Worm (Caenorhabditis elegans) whole organism, L3 larva: ENCODE data around the gene H03E18.2.
A peak's percentile ranks its signal among the peaks of the same experiment; 100 is the strongest.

Experiments
- ama-1 ChIP-seq: fragments of 150-350 bp; optimal IDR thresholded peaks from 2 replicates; lab custom pipeline; 2018
- ceh-28 ChIP-seq: fragments of 150-350 bp; optimal IDR thresholded peaks from 2 replicates; lab custom pipeline; 2014; ENCODE audit warnings: missing biosample characterization, missing genetic modification reagents, missing genetic modification characterization
- ceh-82 ChIP-seq: fragments of 150-350 bp; optimal IDR thresholded peaks from 2 replicates; lab custom pipeline; 2014; ENCODE audit warnings: missing biosample characterization, missing genetic modification characterization
- hmg-11 ChIP-seq: sonication (generic microtip); optimal IDR thresholded peaks from 2 replicates; lab custom pipeline; 2016; ENCODE audit warnings: missing genetic modification characterization, missing compliant biosample characterization
- jun-1 ChIP-seq: fragments of 150-350 bp; optimal IDR thresholded peaks from 2 replicates; lab custom pipeline; 2014; ENCODE audit warnings: missing biosample characterization, missing genetic modification reagents, missing genetic modification characterization
- lin-39 ChIP-seq: fragments of 150-350 bp; optimal IDR thresholded peaks from 2 replicates; lab custom pipeline; 2018; ENCODE audit warnings: missing biosample characterization, missing genetic modification reagents, missing genetic modification characterization
- lsy-12 ChIP-seq: sonication (generic microtip); optimal IDR thresholded peaks from 2 replicates; lab custom pipeline; 2016; ENCODE audit warnings: mild to moderate bottlenecking, missing genetic modification characterization, missing compliant biosample characterization
- mdl-1 ChIP-seq: fragments of 150-350 bp; optimal IDR thresholded peaks from 2 replicates; lab custom pipeline; 2014; ENCODE audit warnings: missing biosample characterization, missing genetic modification characterization
- nhr-11 ChIP-seq: fragments of 150-350 bp; optimal IDR thresholded peaks from 2 replicates; lab custom pipeline; 2014; ENCODE audit warnings: missing biosample characterization, missing genetic modification characterization
- pha-4 ChIP-seq: fragments of 150-350 bp; optimal IDR thresholded peaks from 2 replicates; lab custom pipeline; 2014; ENCODE audit warnings: missing biosample characterization, missing genetic modification reagents, missing genetic modification characterization
- pqm-1 ChIP-seq: fragments of 150-350 bp; optimal IDR thresholded peaks from 2 replicates; lab custom pipeline; 2017; ENCODE audit warnings: missing biosample characterization, missing genetic modification characterization, inconsistent platforms
- sea-2 ChIP-seq: fragments of 150-350 bp; sonication (generic microtip); optimal IDR thresholded peaks from 4 replicates; lab custom pipeline; 2014; ENCODE audit warnings: missing biosample characterization, missing genetic modification reagents, missing genetic modification characterization
- unc-39 ChIP-seq: sonication (generic microtip); optimal IDR thresholded peaks from 4 replicates; lab custom pipeline; 2017; ENCODE audit warnings: missing biosample characterization, missing genetic modification characterization
- zag-1 ChIP-seq: fragments of 150-350 bp; optimal IDR thresholded peaks from 2 replicates; lab custom pipeline; 2014; ENCODE audit warnings: missing biosample characterization, missing genetic modification characterization

- TF ChIP-seq unc-39 (tag; lab: Kevin White, UChicago) (no peak), zag-1 (tag; lab: Kevin White, UChicago) (no peak), nhr-11 (no peak), ama-1 (no peak), ceh-82 (no peak), lin-39 (peak; percentile 68), sea-2 (GFP tag; lab: Kevin White, UChicago) (peak; percentile 12), ceh-28 (tag; lab: Kevin White, UChicago) (no peak), hmg-11 (no peak), pha-4 (tag; lab: Kevin White, UChicago) (peak; percentile 1), jun-1 (no peak), pqm-1 (tag; lab: Kevin White, UChicago) (no peak), lsy-12 (tag; lab: Kevin White, UChicago) (no peak), mdl-1 (tag; lab: Kevin White, UChicago) (no peak)
Measured at ce11 chrX:8556614-8557196, 36.4 kb upstream of the H03E18.2 start, which contains the start of gene utx-1.
